Worm (Caenorhabditis elegans) whole organism, L4 larva: ENCODE measurements around the gene F08F1.9.

ENCODE experiments used
- D1046.2 ChIP-seq: fragments of 200-800 bp; sonication (Bioruptor generic); IDR thresholded peaks from 2 replicates; pipeline ENCODE4 v1.3.6; 2022; ENCODE audit warnings: missing genetic modification characterization, missing compliant biosample characterization
- F10B5.3 ChIP-seq: sonication (generic microtip); optimal IDR thresholded peaks from 2 replicates; lab custom pipeline; 2016; ENCODE audit warnings: mild to moderate bottlenecking, missing genetic modification characterization, missing compliant biosample characterization
- F49E8.2 ChIP-seq: sonication (generic microtip); optimal IDR thresholded peaks from 2 replicates; lab custom pipeline; 2016; ENCODE audit warnings: missing compliant biosample characterization, mild to moderate bottlenecking, missing genetic modification characterization, borderline replicate concordance
- Y48G9A.11 ChIP-seq: fragments of 200-800 bp; sonication (Bioruptor generic); IDR thresholded peaks from 2 replicates; pipeline ENCODE4 v1.3.6; 2022; ENCODE audit warnings: missing genetic modification reagents, missing genetic modification characterization, missing compliant biosample characterization
- aha-1 ChIP-seq: fragments of 150-350 bp; peaks from one replicate; lab custom pipeline; 2014; ENCODE audit warnings: missing biosample characterization, missing genetic modification characterization
- ama-1 ChIP-seq: fragments of 150-350 bp; optimal IDR thresholded peaks from 2 replicates; lab custom pipeline; 2014; ENCODE audit warnings: inconsistent platforms, mixed read lengths
- arid-1 ChIP-seq: fragments of 200-800 bp; sonication (Bioruptor generic); conservative IDR thresholded peaks from 2 replicates; pipeline ENCODE4 v1.3.6; 2022; ENCODE audit warnings: missing genetic modification reagents, missing genetic modification characterization, missing compliant biosample characterization
- ceh-28 ChIP-seq: fragments of 150-350 bp; optimal IDR thresholded peaks from 2 replicates; lab custom pipeline; 2014; ENCODE audit warnings: missing biosample characterization, missing genetic modification reagents, missing genetic modification characterization
- ceh-32 ChIP-seq: sonication (generic microtip); optimal IDR thresholded peaks from 2 replicates; lab custom pipeline; 2016; ENCODE audit warnings: mild to moderate bottlenecking, missing genetic modification characterization, missing compliant biosample characterization; ENCODE audit not compliant: poor library complexity
- daf-12 ChIP-seq: fragments of 150-350 bp; optimal IDR thresholded peaks from 2 replicates; lab custom pipeline; 2014; ENCODE audit warnings: missing biosample characterization, missing genetic modification reagents, missing genetic modification characterization
- dmd-8 ChIP-seq: fragments of 200-800 bp; sonication (Bioruptor generic); IDR thresholded peaks from 2 replicates; pipeline ENCODE4 v1.3.6; 2022; ENCODE audit warnings: missing genetic modification characterization, missing compliant biosample characterization
- dmd-9 ChIP-seq: fragments of 200-800 bp; sonication (Bioruptor generic); IDR thresholded peaks from 2 replicates; pipeline ENCODE4 v1.3.6; 2022; ENCODE audit warnings: missing genetic modification reagents, missing genetic modification characterization, missing compliant biosample characterization
- duxl-1 ChIP-seq: sonication (generic microtip); optimal IDR thresholded peaks from 2 replicates; lab custom pipeline; 2016; ENCODE audit warnings: mild to moderate bottlenecking, missing genetic modification characterization, moderate library complexity, missing compliant biosample characterization; ENCODE audit not compliant: poor library complexity
- lim-7 ChIP-seq: fragments of 200-800 bp; sonication (Bioruptor generic); IDR thresholded peaks from 2 replicates; pipeline ENCODE4 v1.3.6; 2022; ENCODE audit warnings: missing genetic modification characterization, missing compliant biosample characterization
- lin-29 ChIP-seq: fragments of 200-800 bp; sonication (Bioruptor generic); IDR thresholded peaks from 2 replicates; pipeline ENCODE4 v1.3.6; 2022; ENCODE audit warnings: missing genetic modification reagents, missing genetic modification characterization, missing compliant biosample characterization
- lin-39 ChIP-seq: fragments of 150-350 bp; optimal IDR thresholded peaks from 2 replicates; lab custom pipeline; 2014; ENCODE audit warnings: missing biosample characterization, missing genetic modification reagents, missing genetic modification characterization
- lir-3 ChIP-seq: sonication (generic microtip); optimal IDR thresholded peaks from 2 replicates; lab custom pipeline; 2016; ENCODE audit warnings: mild to moderate bottlenecking, missing genetic modification characterization, missing compliant biosample characterization
- madf-9 ChIP-seq: fragments of 200-800 bp; sonication (Bioruptor generic); conservative IDR thresholded peaks from 2 replicates; pipeline ENCODE4 v1.3.6; 2022; ENCODE audit warnings: missing genetic modification reagents, missing genetic modification characterization, missing compliant biosample characterization
- mes-2 ChIP-seq: sonication (generic microtip); optimal IDR thresholded peaks from 2 replicates; lab custom pipeline; 2016; ENCODE audit warnings: missing genotype, mild to moderate bottlenecking, missing genetic modification characterization, missing compliant biosample characterization; ENCODE audit not compliant: poor library complexity, severe bottlenecking
- nhr-28 ChIP-seq: fragments of 150-350 bp; optimal IDR thresholded peaks from 2 replicates; lab custom pipeline; 2014; ENCODE audit warnings: missing biosample characterization, missing genetic modification characterization
- nhr-6 ChIP-seq: fragments of 150-350 bp; optimal IDR thresholded peaks from 2 replicates; lab custom pipeline; 2014; ENCODE audit warnings: missing biosample characterization, missing genetic modification characterization
- pha-4 ChIP-seq, 2 experiments: fragments of 150-350 bp in 1 of 2; fragments of 200-800 bp in 1 of 2; sonication (Bioruptor generic) in 1 of 2; IDR thresholded peaks in 1 of 2; optimal IDR thresholded peaks in 1 of 2; 2 replicates each; pipeline versions ENCODE4 v1.3.6 to Lab custom; 2014 to 2022; ENCODE audit warnings: missing genetic modification characterization in 2 of 2, missing genetic modification reagents in 2 of 2, missing biosample characterization in 1 of 2, missing compliant biosample characterization in 1 of 2
- tag-97 ChIP-seq: fragments of 200-800 bp; sonication (Bioruptor generic); IDR thresholded peaks from 2 replicates; pipeline ENCODE4 v1.3.6; 2022; ENCODE audit warnings: missing genetic modification characterization, missing compliant biosample characterization
- unc-39 ChIP-seq: sonication (generic microtip); optimal IDR thresholded peaks from 2 replicates; lab custom pipeline; 2017; ENCODE audit warnings: missing biosample characterization, missing genetic modification characterization
- zfp-3 ChIP-seq: fragments of 200-800 bp; sonication (Bioruptor generic); conservative IDR thresholded peaks from 2 replicates; pipeline ENCODE4 v1.3.6; 2022; ENCODE audit warnings: missing genetic modification reagents, missing genetic modification characterization, missing compliant biosample characterization
- zip-11 ChIP-seq: fragments of 200-800 bp; sonication (Bioruptor generic); IDR thresholded peaks from 2 replicates; pipeline ENCODE4 v1.3.6; 2022; ENCODE audit warnings: missing genetic modification characterization, missing compliant biosample characterization
- ztf-7 ChIP-seq: fragments of 150-350 bp; optimal IDR thresholded peaks from 2 replicates; lab custom pipeline; 2014; ENCODE audit warnings: missing biosample characterization, missing genetic modification characterization

The F08F1.9 gene

DNA sequence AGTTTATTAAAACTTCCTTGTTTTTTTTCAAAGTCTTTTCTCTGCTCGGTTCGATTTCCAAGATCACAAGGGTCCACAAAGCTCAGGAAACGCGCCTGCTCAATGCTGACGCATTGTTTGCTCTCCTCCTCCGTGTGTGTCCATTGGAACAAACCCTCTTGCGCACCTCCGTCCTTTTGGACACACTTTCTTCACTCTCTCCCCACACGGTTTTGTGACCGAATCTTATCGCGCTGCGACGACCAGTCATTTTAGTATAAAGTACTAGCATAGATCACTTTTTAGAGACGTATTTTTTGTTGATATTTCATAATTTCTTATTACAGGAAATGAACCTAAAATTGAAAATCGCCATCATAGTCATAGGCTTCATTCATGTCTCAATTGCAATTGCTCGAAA is 42.4 kb downstream of the F08F1.9 start (continued):
- TF ChIP-seq aha-1 (tag; lab: Kevin White, UChicago), result peak; percentile 99
- no peak for TF ChIP-seq zfp-3 (GFP tag; lab: Robert Waterston, UW)
- no peak for TF ChIP-seq lin-39 (tag; lab: Kevin White, UChicago)
- no peak for TF ChIP-seq Y48G9A.11
- no peak for TF ChIP-seq unc-39 (tag; lab: Kevin White, UChicago)
- no peak for TF ChIP-seq tag-97 (GFP tag; lab: Robert Waterston, UW)
- TF ChIP-seq ama-1 (lab: Kevin White, UChicago), result no peak
- no peak for TF ChIP-seq lin-29 (GFP tag; lab: Robert Waterston, UW)
- TF ChIP-seq ceh-28 (tag; lab: Kevin White, UChicago), result no peak

DNA sequence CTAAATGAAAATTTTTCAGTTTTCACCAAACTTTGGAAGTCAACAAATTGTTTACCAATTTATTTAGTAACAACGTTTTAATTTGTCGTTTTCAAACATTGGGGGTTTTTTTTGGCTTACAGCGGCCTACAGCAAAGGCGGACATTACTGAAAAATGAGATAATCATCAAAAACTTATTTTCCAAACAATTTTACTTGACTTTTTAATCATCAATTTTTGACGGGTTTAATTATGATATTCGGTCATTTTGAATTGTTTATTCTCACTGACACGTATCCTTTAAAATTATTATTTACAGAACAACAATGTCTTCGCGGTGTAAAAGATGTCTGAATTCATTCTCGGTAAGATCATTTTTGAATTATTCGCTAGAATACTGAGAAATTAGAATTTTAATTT is 43.1 kb downstream of the F08F1.9 start, which contains the start of gene F40B5.2:
TSS of gene F40B5.2 (plus strand) at position 301 of the 400 bp plus-strand sequence.
- no peak for TF ChIP-seq ceh-32

DNA sequence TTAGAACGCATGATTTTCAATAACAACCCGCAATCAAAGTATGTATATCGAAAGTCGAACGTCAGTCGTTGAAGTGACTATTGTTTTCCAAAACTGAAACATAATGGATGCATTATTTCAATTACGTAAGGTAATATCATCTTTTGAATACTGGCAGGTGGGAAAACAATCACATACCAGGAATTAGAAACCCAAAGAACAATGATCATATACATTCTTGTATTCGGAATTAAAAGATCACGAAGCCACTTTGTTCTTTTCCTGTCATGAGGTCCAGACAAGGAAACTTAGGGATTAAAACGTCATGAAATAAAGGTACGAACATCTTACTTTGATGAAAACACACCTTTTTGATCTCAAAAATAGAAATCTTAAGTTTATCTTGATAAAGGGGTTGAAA is 48.3 kb downstream of the F08F1.9 start:
- no peak for TF ChIP-seq arid-1
- TF ChIP-seq ceh-32, result no peak
- TF ChIP-seq pha-4 (GFP tag; IDR thresholded peaks at IDR 0.05; lab: Robert Waterston, UW), result no peak
- no peak for TF ChIP-seq pha-4 (tag; optimal IDR thresholded peaks at IDR 0.05; lab: Kevin White, UChicago)
- no peak for TF ChIP-seq F49E8.2 (tag; lab: Kevin White, UChicago)
- no peak for TF ChIP-seq nhr-28 (tag; lab: Kevin White, UChicago)
- no peak for TF ChIP-seq mes-2 (tag; lab: Kevin White, UChicago)
- no peak for TF ChIP-seq dmd-8
- no peak for TF ChIP-seq lim-7 (GFP tag; lab: Robert Waterston, UW)
- no peak for TF ChIP-seq madf-9 (GFP tag; lab: Robert Waterston, UW)
- no peak for TF ChIP-seq dmd-9 (GFP tag; lab: Robert Waterston, UW)
- TF ChIP-seq D1046.2 (GFP tag; lab: Robert Waterston, UW), result no peak
- TF ChIP-seq lir-3 (tag; lab: Kevin White, UChicago), result no peak
- TF ChIP-seq zip-11 (GFP tag; lab: Robert Waterston, UW), result no peak
- TF ChIP-seq duxl-1, result no peak
- no peak for TF ChIP-seq ztf-7 (tag; lab: Kevin White, UChicago)
- no peak for TF ChIP-seq daf-12 (tag; lab: Kevin White, UChicago)
- no peak for TF ChIP-seq F10B5.3 (tag; lab: Kevin White, UChicago)
- TF ChIP-seq nhr-6 (tag; lab: Kevin White, UChicago), result no peak
